Worm (Caenorhabditis elegans): ENCODE results near the gene W07G1.1.

DNA sequence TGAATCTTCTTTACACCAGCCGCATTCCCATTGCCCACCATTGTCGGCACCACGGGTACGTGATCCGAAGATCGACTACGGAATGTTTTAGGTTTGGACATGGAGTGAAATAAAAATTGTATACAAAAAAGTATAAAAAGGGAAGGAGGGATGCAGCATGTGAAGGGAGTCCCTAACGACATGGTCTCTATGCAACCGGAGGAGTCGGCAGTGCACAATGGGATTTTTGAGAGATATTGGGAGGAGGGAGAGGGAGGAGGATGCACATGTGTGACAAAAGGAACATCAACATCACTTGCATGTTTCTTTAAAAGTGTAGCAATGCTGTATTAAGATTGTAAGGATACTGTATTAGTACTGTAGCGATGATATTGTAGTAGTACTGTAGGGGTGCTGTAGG, at the start of gene W07G1.1:
- TF ChIP-seq nhr-237 (tag; optimal IDR thresholded peaks at IDR 0.05), result no peak
- no peak for TF ChIP-seq lsy-2 (tag; optimal IDR thresholded peaks at IDR 0.05)
- TF ChIP-seq unc-62 (GFP tag; optimal IDR thresholded peaks at IDR 0.05), result no peak
- TF ChIP-seq ceh-39 (tag; optimal IDR thresholded peaks at IDR 0.05), result no peak
- TF ChIP-seq unc-39 (tag; optimal IDR thresholded peaks at IDR 0.05), result no peak
- TF ChIP-seq snpc-4 (tag; optimal IDR thresholded peaks at IDR 0.05), result no peak
- no peak for TF ChIP-seq ztf-11 (tag; optimal IDR thresholded peaks at IDR 0.05)
- no peak for TF ChIP-seq elt-3 (tag; optimal IDR thresholded peaks at IDR 0.05)
- no peak for TF ChIP-seq lin-32 (GFP tag; optimal IDR thresholded peaks at IDR 0.05)
- no peak for TF ChIP-seq unc-120 (tag; optimal IDR thresholded peaks at IDR 0.05; ENCODE audit: poor library complexity, severe bottlenecking)
- TF ChIP-seq nhr-76 (tag; optimal IDR thresholded peaks at IDR 0.05), result no peak
- TF ChIP-seq zip-8 (tag; optimal IDR thresholded peaks at IDR 0.05), result no peak
